Fruit fly (Drosophila melanogaster): Measurements from ENCODE around the gene rho.

rho gene

DNA sequence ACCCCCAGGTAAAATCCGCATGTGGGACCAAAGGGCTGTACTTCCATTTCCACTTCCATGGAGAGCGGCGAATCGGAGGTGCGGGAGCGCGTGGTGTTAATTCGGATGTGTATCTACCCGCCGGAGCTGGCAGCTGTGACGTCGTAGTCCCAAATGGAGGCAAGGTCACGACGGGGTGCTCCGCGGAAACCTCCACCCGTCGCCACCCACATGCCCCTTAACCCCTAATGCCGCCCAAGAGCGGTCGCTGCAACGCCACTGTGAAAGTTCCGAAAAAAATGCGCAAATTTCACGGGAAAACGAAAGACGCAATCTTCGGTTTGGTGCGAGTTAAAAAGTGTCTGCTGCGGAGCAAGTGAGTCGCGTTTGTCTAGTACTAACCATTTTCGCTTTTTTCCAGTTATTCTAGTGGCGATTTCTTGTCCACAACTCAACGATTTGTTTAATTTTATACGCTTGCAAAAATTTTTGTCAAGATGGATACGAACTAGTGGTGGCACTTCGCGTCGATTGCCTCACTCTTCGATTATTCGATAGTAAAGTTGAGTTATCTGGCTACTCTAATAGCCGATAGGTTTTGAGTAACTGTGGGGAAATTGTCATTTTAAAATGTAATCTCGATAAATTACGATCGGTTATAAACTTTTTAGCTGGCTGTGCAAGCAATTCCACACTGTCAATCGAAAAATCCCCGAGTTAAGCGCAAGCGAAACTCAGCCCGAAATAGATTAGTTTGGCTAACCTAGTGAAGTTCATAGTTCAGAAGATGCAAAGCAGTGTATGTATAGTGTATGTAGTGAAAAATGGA is 38.7 kb downstream of the rho start, which contains the start of the genes hfp and Psa (continued):
- TF ChIP-seq fd102C (GFP tag; optimal IDR thresholded peaks at IDR 0.05) (no peak), ash1 (GFP tag; optimal IDR thresholded peaks at IDR 0.05) (no peak), Taf1 (GFP tag; IDR thresholded peaks at IDR 0.05) (no peak), CG5180 (GFP tag; optimal IDR thresholded peaks at IDR 0.05) (no peak), D19B (GFP tag; optimal IDR thresholded peaks at IDR 0.05) (no peak), Neu2 (GFP tag; optimal IDR thresholded peaks at IDR 0.05; ENCODE audit: borderline replicate concordance) (peak; percentile 67), Adf1 (GFP tag; IDR thresholded peaks at IDR 0.05) (no peak), en (GFP tag; optimal IDR thresholded peaks at IDR 0.05) (no peak), ro (GFP tag; IDR thresholded peaks at IDR 0.05) (no peak), Hr78 (GFP tag; optimal IDR thresholded peaks at IDR 0.05) (no peak), CG2120 (GFP tag; optimal IDR thresholded peaks at IDR 0.05) (no peak), Elba2 (GFP tag; optimal IDR thresholded peaks at IDR 0.05) (no peak), gcm (GFP tag; optimal IDR thresholded peaks at IDR 0.05) (no peak), Jarid2 (GFP tag; optimal IDR thresholded peaks at IDR 0.05) (no peak), usp (GFP tag; optimal IDR thresholded peaks at IDR 0.05) (no peak), CG16779 (GFP tag; IDR thresholded peaks at IDR 0.05) (no peak), Ssrp (tag; optimal IDR thresholded peaks at IDR 0.05) (no peak), CG13894 (tag; optimal IDR thresholded peaks at IDR 0.05) (no peak), pho (GFP tag; optimal IDR thresholded peaks at IDR 0.05) (no peak), CG2889 (GFP tag; IDR thresholded peaks at IDR 0.05) (no peak), ftz-f1 (GFP tag; optimal IDR thresholded peaks at IDR 0.05) (peak; percentile 45), B-H1 (GFP tag; IDR thresholded peaks at IDR 0.05) (no peak), CG15011 (GFP tag; optimal IDR thresholded peaks at IDR 0.05) (no peak), BEAF-32 (GFP tag; optimal IDR thresholded peaks at IDR 0.05) (peak; percentile 60), hbn (GFP tag; IDR thresholded peaks at IDR 0.05; ENCODE audit: partially characterized antibody) (peak; percentile 60), tll (GFP tag; optimal IDR thresholded peaks at IDR 0.05) (no peak), crol (GFP tag; IDR thresholded peaks at IDR 0.05) (peak; percentile 69), CG13624 (GFP tag; optimal IDR thresholded peaks at IDR 0.05) (peak; percentile 1), CG6654 (GFP tag; optimal IDR thresholded peaks at IDR 0.05) (no peak), sim (GFP tag; IDR thresholded peaks at IDR 0.05) (no peak), CG3726 (GFP tag; IDR thresholded peaks at IDR 0.05) (no peak), CG11560 (tag; IDR thresholded peaks at IDR 0.05) (peak; percentile 98), vnd (GFP tag; IDR thresholded peaks at IDR 0.05; ENCODE audit: partially characterized antibody) (peak; percentile 66), lilli (GFP tag; optimal IDR thresholded peaks at IDR 0.05) (no peak), CG1602 (GFP tag; optimal IDR thresholded peaks at IDR 0.05) (no peak), CG17612 (GFP tag; IDR thresholded peaks at IDR 0.05) (no peak), fu2 (GFP tag; optimal IDR thresholded peaks at IDR 0.05) (no peak), Atf-2 (GFP tag; optimal IDR thresholded peaks at IDR 0.05) (no peak), Dll (GFP tag; IDR thresholded peaks at IDR 0.05; ENCODE audit: partially characterized antibody) (peak; percentile 73), Sox102F (GFP tag; optimal IDR thresholded peaks at IDR 0.05) (no peak), CG17328 (GFP tag; IDR thresholded peaks at IDR 0.05) (no peak), vvl (GFP tag; IDR thresholded peaks at IDR 0.05) (no peak), CG17829 (tag; optimal IDR thresholded peaks at IDR 0.05) (peak; percentile 32), CG1647 (GFP tag; optimal IDR thresholded peaks at IDR 0.05) (no peak), knrl (GFP tag; IDR thresholded peaks at IDR 0.05; ENCODE audit: partially characterized antibody) (peak; percentile 51; the same call in 1 of the 3 replicates), CG6854 (GFP tag; optimal IDR thresholded peaks at IDR 0.05) (no peak), Stat92E (GFP tag; optimal IDR thresholded peaks at IDR 0.05) (peak in 1 of 3 experiments; percentile 73), CG10366 (GFP tag; IDR thresholded peaks at IDR 0.05) (no peak), CG7271 (tag; optimal IDR thresholded peaks at IDR 0.05) (peak; percentile 53)
